Fruit fly (Drosophila melanogaster) Kc167 (cell line): ENCODE results near the gene dl.

Experiments
- Myc ChIP-seq: fragments of >200 bp; optimal IDR thresholded peaks from 2 replicates; lab custom pipeline; 2017; ENCODE audit warnings: missing external identifiers
- Sin3A ChIP-seq: fragments of >200 bp; optimal IDR thresholded peaks from 2 replicates; lab custom pipeline; 2018; ENCODE audit warnings: missing external identifiers
- h ChIP-seq: fragments of >200 bp; optimal IDR thresholded peaks from 3 replicates; lab custom pipeline; 2018; ENCODE audit warnings: missing external identifiers
- insv ChIP-seq: fragments of >200 bp; optimal IDR thresholded peaks from 3 replicates; lab custom pipeline; 2018; ENCODE audit warnings: missing external identifiers
- psq ChIP-seq: fragments of >200 bp; optimal IDR thresholded peaks from 2 replicates; lab custom pipeline; 2017; ENCODE audit warnings: missing external identifiers
- ttk ChIP-seq: sonication (Bioruptor generic); optimal IDR thresholded peaks from 2 replicates; lab custom pipeline; 2017; ENCODE audit warnings: missing external identifiers

dl gene

DNA sequence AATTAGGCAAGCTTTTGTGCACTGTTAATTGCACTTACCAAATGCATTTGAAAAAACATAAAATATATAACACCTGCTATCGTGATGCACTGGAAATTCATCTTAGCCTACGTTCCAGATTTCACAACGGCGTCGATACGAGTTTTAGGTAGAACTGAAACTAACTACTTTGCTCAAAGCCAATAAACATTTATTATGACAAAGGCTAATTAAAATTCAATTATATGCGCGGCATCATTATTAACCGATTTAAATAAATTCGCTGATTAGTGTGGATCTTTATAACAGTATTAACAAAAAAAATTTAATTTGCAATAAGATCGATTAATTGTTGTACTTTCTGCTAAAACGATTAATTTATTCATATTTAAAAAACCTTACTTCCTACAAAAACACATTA is 13.7 kb downstream of the dl start, which contains the start of gene CG33928:
Gene CG33928 (minus strand): TSS at position 101 of the 400 bp plus-strand sequence.
- TF ChIP-seq h (no peak), Myc (lab: Kevin White, UChicago) (no peak), psq (lab: Kevin White, UChicago) (no peak), insv (lab: Kevin White, UChicago) (no peak), ttk (no peak), Sin3A (lab: Kevin White, UChicago) (no peak)

DNA sequence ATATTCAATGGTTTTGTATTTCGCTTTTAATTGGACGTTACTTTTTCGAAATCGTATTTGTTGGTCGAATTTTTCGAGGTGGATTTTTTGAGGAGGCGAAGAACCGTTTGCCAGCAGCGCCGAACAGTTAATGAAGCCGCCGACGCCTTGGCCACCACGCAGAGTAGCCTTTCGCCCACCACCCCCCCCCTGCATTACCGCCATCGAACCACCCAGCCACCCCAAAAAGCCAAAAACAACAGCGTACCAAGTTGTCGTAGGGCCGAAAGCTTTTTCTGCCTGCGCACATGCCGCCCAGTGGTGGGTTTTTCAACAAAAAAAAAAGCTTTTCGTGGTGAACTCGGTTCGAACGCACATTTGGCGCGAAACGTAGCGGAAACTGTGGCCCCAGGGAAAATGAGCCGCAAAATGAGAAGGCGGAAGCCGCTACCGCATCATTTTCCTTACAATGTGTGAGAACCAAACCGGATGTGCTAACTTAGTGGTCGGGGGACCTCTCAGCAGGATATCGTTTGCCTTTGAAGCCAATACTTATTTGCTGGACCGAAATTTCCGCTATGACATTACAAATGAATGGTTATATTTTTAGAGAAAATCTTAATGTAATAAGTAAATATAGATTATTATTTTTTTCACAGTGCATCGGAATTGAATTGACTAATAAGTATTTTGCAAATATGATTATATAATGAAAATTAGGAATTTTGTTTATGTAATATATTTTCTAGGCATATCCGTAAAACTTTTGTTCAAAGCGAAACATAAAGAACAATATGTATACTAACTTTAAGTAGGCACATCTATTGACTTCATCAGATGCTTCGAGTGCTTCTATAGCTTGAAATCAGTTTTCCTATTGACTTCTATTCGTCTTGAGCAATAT is 16.9 kb downstream of the dl start, which contains the start of the genes Dif and CG5043:
Gene Dif (minus strand): TSS at position 132 of the 883 bp plus-strand sequence.
Gene CG5043 (plus strand): TSS at position 833 of the 883 bp plus-strand sequence.
- no peak for TF ChIP-seq Myc (lab: Kevin White, UChicago)
- no peak for TF ChIP-seq h
- TF ChIP-seq ttk, result no peak
- no peak for TF ChIP-seq Sin3A (lab: Kevin White, UChicago)
- TF ChIP-seq psq (lab: Kevin White, UChicago), result no peak
- no peak for TF ChIP-seq insv (lab: Kevin White, UChicago)

DNA sequence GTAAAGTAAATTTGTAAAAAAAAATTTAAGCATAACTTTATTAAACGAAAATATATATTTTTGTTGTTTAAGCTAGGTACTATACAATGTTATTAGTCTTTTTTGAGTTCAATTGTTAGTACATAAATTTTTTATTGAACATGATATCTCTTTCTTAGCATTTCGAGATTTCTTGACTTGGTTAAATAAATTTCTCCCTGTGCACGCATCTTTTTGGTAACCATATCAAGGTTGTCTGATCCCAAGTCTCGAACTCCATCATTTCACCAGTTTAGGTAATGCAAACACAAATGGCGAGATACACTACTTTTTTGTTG is 18.8 kb downstream of the dl start:
- TF ChIP-seq psq (lab: Kevin White, UChicago) (no peak), Sin3A (lab: Kevin White, UChicago) (no peak), Myc (lab: Kevin White, UChicago) (no peak), h (no peak), ttk (no peak), insv (lab: Kevin White, UChicago) (no peak)

DNA sequence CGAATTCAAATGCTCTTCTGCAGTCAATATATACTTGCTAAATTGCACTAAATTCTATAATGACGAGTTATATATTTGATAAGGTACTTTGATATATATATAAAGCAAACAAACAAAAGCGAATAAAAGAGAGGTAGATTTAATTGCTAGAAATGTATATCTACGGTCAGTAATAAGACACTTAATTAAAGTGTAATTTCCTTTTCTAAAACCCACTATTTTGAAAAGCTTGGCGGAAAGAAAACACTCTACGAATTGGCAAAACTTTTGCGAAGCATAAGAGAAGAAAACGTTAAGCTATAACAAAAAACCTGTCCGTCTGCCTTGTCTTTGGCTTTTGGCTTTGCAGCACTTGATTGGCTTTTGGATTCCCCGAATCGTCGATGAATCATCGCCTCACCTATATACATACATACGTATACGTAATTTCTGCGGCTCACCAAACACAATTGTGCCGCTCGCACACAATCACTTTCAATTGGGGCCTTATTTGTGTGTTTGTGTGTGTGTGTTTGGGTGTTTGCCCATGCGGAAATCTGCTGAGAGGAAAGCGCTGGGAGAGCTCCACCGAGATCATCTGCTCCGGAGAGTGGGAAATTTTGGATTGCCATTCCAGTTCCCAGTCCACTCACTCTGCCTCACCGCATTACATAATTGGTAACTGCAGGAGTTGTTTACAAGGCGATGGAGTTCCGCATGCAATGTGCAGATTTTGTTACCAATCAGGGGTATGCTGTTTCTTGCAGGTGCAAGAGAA is 19.4 kb downstream of the dl start:
- TF ChIP-seq insv (lab: Kevin White, UChicago) (no peak), Sin3A (lab: Kevin White, UChicago) (no peak), psq (lab: Kevin White, UChicago) (no peak), h (no peak), Myc (lab: Kevin White, UChicago) (no peak), ttk (no peak)

DNA sequence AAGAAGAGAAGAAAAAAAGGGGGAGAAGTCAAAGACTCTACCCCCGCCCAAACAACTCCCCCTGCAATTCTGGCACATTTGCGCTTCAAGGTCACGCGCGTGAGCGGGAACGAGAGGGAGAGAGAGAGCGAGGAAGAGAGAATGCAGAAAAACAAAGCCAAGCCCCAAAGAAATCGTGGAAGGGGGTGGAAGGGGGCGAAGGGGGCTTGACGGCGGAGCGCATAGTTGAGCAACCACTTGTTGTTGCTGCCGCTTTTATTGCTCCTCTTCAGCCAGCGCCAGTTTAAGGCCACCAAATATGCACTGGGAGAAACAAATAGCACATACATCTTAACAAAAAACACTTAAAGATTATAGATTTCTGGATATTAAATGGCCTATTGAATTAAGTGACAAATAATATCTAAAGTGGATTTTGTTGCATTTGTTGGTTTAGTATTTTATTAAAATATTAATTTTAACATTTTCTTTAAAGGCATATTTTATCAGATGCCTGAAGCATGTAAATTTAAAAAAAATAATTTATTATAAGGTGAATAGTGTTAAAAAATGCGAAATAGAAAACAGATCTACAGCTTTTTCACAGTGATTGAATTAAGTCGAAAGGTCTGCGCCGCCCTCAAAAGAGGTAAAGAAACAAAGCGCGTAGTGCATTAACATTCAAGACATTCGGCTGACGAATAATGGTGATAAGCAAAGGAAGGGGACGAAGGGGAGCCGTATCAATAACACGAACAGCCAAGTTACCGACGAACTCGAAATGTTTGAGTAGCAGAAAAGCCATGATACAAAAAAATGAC is 20.2 kb downstream of the dl start:
- no peak for TF ChIP-seq ttk
- TF ChIP-seq h, result no peak
- TF ChIP-seq Myc (lab: Kevin White, UChicago), result no peak
- TF ChIP-seq Sin3A (lab: Kevin White, UChicago), result no peak
- no peak for TF ChIP-seq psq (lab: Kevin White, UChicago)
- no peak for TF ChIP-seq insv (lab: Kevin White, UChicago)

DNA sequence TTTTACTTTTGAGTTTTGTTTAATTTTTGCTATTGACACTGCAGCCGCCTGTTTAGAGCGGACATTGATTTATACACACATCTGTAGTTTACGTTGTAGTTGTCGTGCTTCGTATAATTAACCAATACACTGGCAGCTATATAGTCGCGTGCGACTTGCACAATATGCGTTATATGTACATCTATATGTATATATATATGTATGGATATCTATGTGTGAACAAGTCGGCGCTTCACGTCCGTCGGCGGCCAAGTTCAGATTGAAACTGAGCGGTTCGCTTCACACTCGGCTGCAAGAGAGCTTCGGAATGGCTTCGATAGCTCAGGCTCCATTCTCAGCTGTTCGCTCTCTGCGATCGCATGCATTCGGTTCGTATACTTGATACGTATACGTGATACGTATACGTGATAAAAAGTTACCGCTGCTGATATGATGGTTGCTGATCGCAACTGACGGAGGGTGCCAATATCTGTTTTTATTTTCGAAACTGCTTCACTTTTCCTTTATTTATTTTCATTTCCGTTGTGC is 22.2 kb downstream of the dl start:
- TF ChIP-seq h (no peak), ttk (no peak), Myc (lab: Kevin White, UChicago) (no peak), Sin3A (lab: Kevin White, UChicago) (no peak), psq (lab: Kevin White, UChicago) (no peak), insv (lab: Kevin White, UChicago) (no peak)

DNA sequence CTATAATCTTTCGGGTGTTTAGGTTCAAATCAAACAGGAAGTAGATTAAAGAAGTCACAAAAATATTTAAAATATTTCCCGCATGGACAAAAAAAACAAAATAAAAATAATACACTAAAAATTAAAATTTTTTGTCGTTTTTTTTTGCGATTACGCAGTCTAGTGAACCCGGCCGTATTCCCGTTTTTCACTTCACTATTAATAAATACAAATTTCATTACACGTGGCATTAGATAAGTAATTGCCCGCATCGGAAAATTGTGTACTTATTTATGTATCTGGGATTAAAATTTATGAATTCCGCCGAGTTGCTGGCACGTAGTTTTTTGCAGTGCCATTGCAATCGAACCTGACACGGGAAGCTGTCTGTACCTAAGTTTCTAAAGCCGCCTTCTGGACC is 23.0 kb downstream of the dl start:
- no peak for TF ChIP-seq insv (lab: Kevin White, UChicago)

DNA sequence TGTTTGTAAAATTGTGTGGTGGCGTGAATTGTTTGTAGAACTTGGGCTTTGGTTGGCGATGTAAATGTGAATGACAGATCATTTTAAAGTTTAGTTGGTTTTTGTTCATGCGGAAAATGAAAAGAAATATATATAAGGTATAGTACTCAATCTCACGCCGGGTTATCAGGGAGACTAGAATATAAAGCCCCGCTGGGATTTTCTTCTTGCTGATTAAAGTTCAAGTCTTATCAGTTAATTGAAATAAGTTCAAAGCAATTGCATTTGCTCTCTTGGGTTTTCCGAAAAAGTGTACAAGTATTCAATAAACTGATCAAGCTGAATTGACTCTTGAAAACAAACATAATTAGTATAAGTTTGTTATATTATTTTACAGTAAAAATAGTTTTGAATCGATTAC is 24.8 kb downstream of the dl start:
- TF ChIP-seq Sin3A (lab: Kevin White, UChicago), result no peak
- no peak for TF ChIP-seq insv (lab: Kevin White, UChicago)
- no peak for TF ChIP-seq h
- TF ChIP-seq Myc (lab: Kevin White, UChicago), result no peak
- TF ChIP-seq psq (lab: Kevin White, UChicago), result no peak
- no peak for TF ChIP-seq ttk

DNA sequence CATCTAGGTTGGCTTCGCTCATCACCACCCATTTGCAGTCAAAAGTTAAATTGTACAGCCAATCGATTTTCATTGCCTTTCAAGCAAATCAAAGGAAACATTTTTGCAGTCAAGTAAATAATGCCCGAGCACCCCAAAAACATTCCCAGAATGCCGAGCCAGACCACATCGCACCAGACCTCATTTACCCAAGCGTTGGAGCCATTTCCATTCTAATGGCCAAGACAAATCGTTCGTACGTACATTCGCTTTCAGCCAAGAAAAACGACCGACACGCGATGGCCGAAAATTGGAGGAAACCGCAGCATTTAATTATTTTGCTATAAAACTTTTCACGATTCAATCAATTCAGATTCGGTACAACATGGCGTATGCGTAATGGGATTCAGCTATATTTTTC is 25.2 kb downstream of the dl start:
- TF ChIP-seq Sin3A (lab: Kevin White, UChicago) (no peak), insv (lab: Kevin White, UChicago) (no peak), psq (lab: Kevin White, UChicago) (no peak), h (no peak), Myc (lab: Kevin White, UChicago) (no peak), ttk (no peak)

DNA sequence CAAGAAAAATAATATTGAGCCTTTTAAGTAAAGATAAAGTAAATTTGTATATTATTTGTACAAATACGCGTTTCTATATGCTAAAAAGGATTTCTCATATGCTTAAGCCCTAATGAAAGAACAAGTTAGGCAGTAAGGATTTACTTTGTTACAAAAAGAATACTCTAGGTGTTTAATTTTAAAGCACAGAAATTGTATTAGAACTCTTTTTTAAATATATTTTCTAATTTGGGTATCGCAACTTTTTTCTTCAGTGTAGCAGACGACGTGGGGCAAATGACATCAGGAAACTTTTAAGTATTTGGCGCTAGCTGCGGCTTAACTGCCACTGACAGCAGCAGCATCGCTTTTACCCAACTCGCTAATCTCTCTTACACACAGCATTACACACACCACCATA is 28.1 kb downstream of the dl start:
- TF ChIP-seq ttk (no peak), psq (lab: Kevin White, UChicago) (no peak), Myc (lab: Kevin White, UChicago) (no peak), Sin3A (lab: Kevin White, UChicago) (no peak), insv (lab: Kevin White, UChicago) (no peak), h (no peak)

DNA sequence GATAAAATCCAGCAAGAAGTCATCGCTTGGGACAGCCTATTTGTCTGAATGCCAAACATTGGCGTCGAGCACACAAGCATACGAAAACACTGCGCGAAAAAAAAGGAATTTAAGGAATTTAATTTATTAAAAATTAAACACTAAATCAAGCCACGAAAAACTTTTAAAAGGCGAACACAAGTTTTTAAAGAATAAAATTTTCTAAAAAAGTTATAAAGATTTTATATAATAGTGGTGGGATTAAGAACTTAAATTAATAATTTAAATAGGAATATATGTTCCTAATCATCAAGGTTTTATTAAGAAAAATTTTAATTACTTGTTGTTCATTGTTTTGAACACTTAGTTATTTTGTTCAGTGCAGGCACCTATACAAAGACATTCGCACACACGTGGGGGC is 28.8 kb downstream of the dl start:
- no peak for TF ChIP-seq insv (lab: Kevin White, UChicago)
- no peak for TF ChIP-seq Sin3A (lab: Kevin White, UChicago)
- no peak for TF ChIP-seq Myc (lab: Kevin White, UChicago)
- TF ChIP-seq h, result no peak
- no peak for TF ChIP-seq ttk
- no peak for TF ChIP-seq psq (lab: Kevin White, UChicago)
